Fruit fly (Drosophila melanogaster) S2 (cell line): Measurements from ENCODE around the gene TwdlP.

Experiments used
- CG8478 ChIP-seq: fragments of >200 bp; optimal IDR thresholded peaks from 2 replicates; lab custom pipeline; 2018
- CTCF ChIP-seq, 2 experiments: fragments of >200 bp; optimal IDR thresholded peaks; 2 replicates each; lab custom pipeline; 2018

dm6 chr3R:26588158-26588584, 33.0 kb downstream of the TwdlP start:
- no peak for TF ChIP-seq CTCF (optimal IDR thresholded peaks at IDR 0.05; lab: Kevin White, UChicago)
- no peak for TF ChIP-seq CG8478
